Fruit fly (Drosophila melanogaster): ENCODE data around the gene CG1116.

CG1116 gene

DNA sequence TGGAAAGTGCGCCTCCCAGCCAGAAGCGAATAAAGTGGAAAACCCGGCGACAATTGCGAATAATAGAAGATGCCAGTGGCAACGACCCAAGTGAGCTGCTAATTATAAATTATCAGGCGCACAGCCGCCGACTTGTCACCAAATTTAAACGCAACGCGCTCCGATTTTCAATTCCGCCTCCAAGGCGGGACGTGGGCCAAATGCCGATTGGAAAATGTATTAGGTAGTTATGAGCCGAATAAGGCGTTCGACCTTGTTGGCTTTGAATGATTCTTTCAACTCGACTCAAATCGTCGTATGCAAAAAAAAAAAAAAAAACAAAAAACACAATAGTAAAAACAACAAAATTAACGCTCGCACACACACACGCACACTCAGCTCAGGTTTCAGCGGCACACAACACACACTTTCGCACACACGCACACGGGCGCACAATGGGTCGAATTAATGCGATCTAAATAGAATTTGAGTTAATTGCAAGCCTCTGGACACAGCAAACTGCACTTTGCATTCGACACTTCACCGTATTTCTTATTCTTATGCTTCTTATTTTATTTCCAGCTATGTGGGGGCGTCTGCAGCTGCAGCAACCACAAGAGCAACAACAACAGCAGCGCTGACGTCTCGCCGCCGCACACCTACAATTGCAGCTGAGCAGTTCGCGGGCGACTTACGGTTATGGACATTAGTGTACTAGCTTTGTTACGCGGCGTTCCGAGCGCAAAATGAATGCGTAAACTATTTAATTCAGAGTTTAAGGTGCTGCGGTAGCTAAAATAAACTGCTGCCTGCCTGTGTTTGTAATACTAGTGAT, 12.1 kb downstream of the CG1116 start:
- TF ChIP-seq psq (optimal IDR thresholded peaks at IDR 0.05) (no peak), CG8478 (optimal IDR thresholded peaks at IDR 0.05) (no peak), usp (GFP tag; optimal IDR thresholded peaks at IDR 0.05) (no peak), pan (optimal IDR thresholded peaks at IDR 0.05) (no peak), Dll (optimal IDR thresholded peaks at IDR 0.05) (no peak), EcR (GFP tag; optimal IDR thresholded peaks at IDR 0.05) (no peak)

dm6 chr3R:5232197-5232607, 12.7 kb downstream of the CG1116 start, which contains the start of the genes Kat60 and Mms19:
TSS of gene Kat60 (minus strand) at chr3R:5232209.
TSS of gene Mms19 (plus strand) at chr3R:5232543.
- no peak for TF ChIP-seq usp (GFP tag; optimal IDR thresholded peaks at IDR 0.05)
- TF ChIP-seq CG8478 (optimal IDR thresholded peaks at IDR 0.05): no peak
- TF ChIP-seq Dll (optimal IDR thresholded peaks at IDR 0.05): no peak
- no peak for TF ChIP-seq psq (optimal IDR thresholded peaks at IDR 0.05)
- no peak for TF ChIP-seq pan (optimal IDR thresholded peaks at IDR 0.05)
- no peak for TF ChIP-seq EcR (GFP tag; optimal IDR thresholded peaks at IDR 0.05)

DNA sequence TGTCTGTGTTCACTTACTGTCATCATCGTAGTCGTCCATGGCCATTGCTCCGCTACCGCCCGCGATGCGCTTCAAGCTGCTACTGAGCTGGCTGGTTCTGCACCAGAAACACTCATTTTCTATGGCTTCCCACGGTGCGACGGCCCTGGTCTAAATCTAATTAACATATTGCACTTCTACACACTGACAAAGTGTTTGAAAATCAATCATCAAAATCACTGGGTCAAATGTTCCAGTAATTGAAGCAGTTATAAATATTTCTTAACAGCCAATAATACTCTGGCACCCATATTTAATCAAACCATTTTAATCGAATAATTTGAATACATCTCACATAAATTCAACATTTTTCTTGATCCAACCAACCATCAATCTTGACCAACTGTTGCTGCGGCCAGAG, 17.8 kb downstream of the CG1116 start, which contains the start of gene rtp:
Gene rtp (minus strand): TSS at position 101 of the 400 bp plus-strand sequence.
- no peak for TF ChIP-seq CG8478 (optimal IDR thresholded peaks at IDR 0.05)
- no peak for TF ChIP-seq usp (GFP tag; optimal IDR thresholded peaks at IDR 0.05)
- TF ChIP-seq pan (optimal IDR thresholded peaks at IDR 0.05): no peak
- no peak for TF ChIP-seq EcR (GFP tag; optimal IDR thresholded peaks at IDR 0.05)
- TF ChIP-seq Dll (optimal IDR thresholded peaks at IDR 0.05): no peak
- no peak for TF ChIP-seq psq (optimal IDR thresholded peaks at IDR 0.05)

- TF ChIP-seq usp (GFP tag; optimal IDR thresholded peaks at IDR 0.05): no peak
Observed at dm6 chr3R:5240721-5241120, 21.3 kb downstream of the CG1116 start, which contains the start of gene CG33293. TSS of gene CG33293 (minus strand) at chr3R:5240735.

- no peak for TF ChIP-seq usp (GFP tag; optimal IDR thresholded peaks at IDR 0.05)
- no peak for TF ChIP-seq psq (optimal IDR thresholded peaks at IDR 0.05)
- no peak for TF ChIP-seq Dll (optimal IDR thresholded peaks at IDR 0.05)
- TF ChIP-seq CG8478 (optimal IDR thresholded peaks at IDR 0.05): no peak
- no peak for TF ChIP-seq pan (optimal IDR thresholded peaks at IDR 0.05)
- no peak for TF ChIP-seq EcR (GFP tag; optimal IDR thresholded peaks at IDR 0.05)
Observed at dm6 chr3R:5246950-5247349, 27.5 kb downstream of the CG1116 start.

- TF ChIP-seq usp (GFP tag; optimal IDR thresholded peaks at IDR 0.05) (no peak), psq (optimal IDR thresholded peaks at IDR 0.05) (no peak), EcR (GFP tag; optimal IDR thresholded peaks at IDR 0.05) (no peak), Dll (optimal IDR thresholded peaks at IDR 0.05) (no peak), pan (optimal IDR thresholded peaks at IDR 0.05) (no peak), CG8478 (optimal IDR thresholded peaks at IDR 0.05) (no peak)
Observed at dm6 chr3R:5249308-5249707, 29.9 kb downstream of the CG1116 start.

dm6 chr3R:5250530-5251242, 31.2 kb downstream of the CG1116 start:
- no peak for TF ChIP-seq psq (optimal IDR thresholded peaks at IDR 0.05)
- peak in 1 of 2 experiments; percentile 13 for TF ChIP-seq EcR (GFP tag; optimal IDR thresholded peaks at IDR 0.05)

dm6 chr3R:5251243-5251865, 31.9 kb downstream of the CG1116 start, which contains the start of gene CtsF:
TSS of gene CtsF (minus strand) at chr3R:5251745.
- no peak for TF ChIP-seq EcR (GFP tag; optimal IDR thresholded peaks at IDR 0.05)
- TF ChIP-seq CG8478 (optimal IDR thresholded peaks at IDR 0.05): peak; percentile 48
- no peak for TF ChIP-seq Dll (optimal IDR thresholded peaks at IDR 0.05)
- TF ChIP-seq usp (GFP tag; optimal IDR thresholded peaks at IDR 0.05): no peak

DNA sequence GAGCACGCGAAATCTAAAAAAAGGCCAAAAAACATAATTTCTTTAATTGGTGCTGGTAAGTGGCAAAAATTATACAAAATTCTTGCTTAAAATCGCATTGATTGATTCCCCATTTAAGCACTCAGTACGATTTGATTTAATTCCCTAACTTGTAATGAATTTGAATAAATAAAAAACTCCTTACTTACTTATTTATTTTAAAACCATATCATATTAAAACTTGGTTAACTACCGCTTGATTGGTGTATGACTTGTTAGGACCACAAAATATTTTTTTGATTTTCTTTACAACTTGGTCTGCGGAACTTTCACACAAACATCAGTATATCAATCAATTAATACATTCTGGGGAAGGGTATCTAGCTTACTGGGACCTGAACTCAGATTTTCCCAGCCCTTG, 33.4 kb downstream of the CG1116 start, which contains the start of gene CG1113:
Gene CG1113 (plus strand): TSS at position 301 of the 400 bp plus-strand sequence.
- TF ChIP-seq pan (optimal IDR thresholded peaks at IDR 0.05) (no peak), usp (GFP tag; optimal IDR thresholded peaks at IDR 0.05) (no peak), psq (optimal IDR thresholded peaks at IDR 0.05) (no peak), Dll (optimal IDR thresholded peaks at IDR 0.05) (no peak), EcR (GFP tag; optimal IDR thresholded peaks at IDR 0.05) (no peak), CG8478 (optimal IDR thresholded peaks at IDR 0.05) (no peak)

dm6 chr3R:5256462-5257146, 37.1 kb downstream of the CG1116 start, which contains the start of the genes Enoph and Hph:
TSS of gene Enoph (minus strand) at chr3R:5256681.
TSS of gene Hph (plus strand) at chr3R:5257037.
- no peak for TF ChIP-seq CG8478 (optimal IDR thresholded peaks at IDR 0.05)
- TF ChIP-seq pan (optimal IDR thresholded peaks at IDR 0.05): no peak
- TF ChIP-seq EcR (GFP tag; optimal IDR thresholded peaks at IDR 0.05): no peak
- TF ChIP-seq usp (GFP tag; optimal IDR thresholded peaks at IDR 0.05): no peak
- no peak for TF ChIP-seq psq (optimal IDR thresholded peaks at IDR 0.05)
- TF ChIP-seq Dll (optimal IDR thresholded peaks at IDR 0.05): no peak

DNA sequence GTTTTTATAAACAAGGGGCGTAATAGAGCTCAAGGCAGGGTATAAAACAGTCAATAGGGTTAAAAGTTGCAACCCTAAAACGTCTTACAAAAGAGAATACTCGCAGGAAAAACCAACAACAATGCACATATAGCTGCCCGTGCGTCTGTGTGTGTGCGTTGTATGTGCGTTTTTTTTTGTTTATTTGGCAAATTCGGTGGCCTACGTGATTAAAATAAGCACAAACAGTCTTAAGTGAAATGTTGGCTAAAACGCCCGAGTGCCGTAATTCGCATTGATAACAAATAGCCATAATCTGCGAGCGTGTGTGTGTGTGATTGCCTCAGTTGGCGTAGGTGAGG, 37.7 kb downstream of the CG1116 start:
- TF ChIP-seq EcR (GFP tag; optimal IDR thresholded peaks at IDR 0.05): no peak
- TF ChIP-seq CG8478 (optimal IDR thresholded peaks at IDR 0.05): no peak
- no peak for TF ChIP-seq psq (optimal IDR thresholded peaks at IDR 0.05)
- TF ChIP-seq Dll (optimal IDR thresholded peaks at IDR 0.05): no peak
- TF ChIP-seq pan (optimal IDR thresholded peaks at IDR 0.05): no peak
- no peak for TF ChIP-seq usp (GFP tag; optimal IDR thresholded peaks at IDR 0.05)
